Fruit fly (Drosophila melanogaster) whole organism, adult: ENCODE data around the gene gt.

ENCODE experiments used
- CG11617 ChIP-seq: fragments of 200-800 bp; sonication (Bioruptor generic); optimal IDR thresholded peaks from 2 replicates; lab custom pipeline; 2017; ENCODE audit warnings: mild to moderate bottlenecking, missing biosample characterization, missing genetic modification reagents, missing genetic modification characterization
- CG12768 ChIP-seq: fragments of 200-800 bp; sonication (Bioruptor generic); optimal IDR thresholded peaks from 2 replicates; lab custom pipeline; 2017; ENCODE audit warnings: missing biosample characterization, missing genetic modification characterization, mild to moderate bottlenecking, moderate library complexity, missing genetic modification reagents
- CG14711 ChIP-seq: fragments of 200-800 bp; sonication (Bioruptor generic); optimal IDR thresholded peaks from 2 replicates; lab custom pipeline; 2018; ENCODE audit warnings: missing biosample characterization, mild to moderate bottlenecking, missing genetic modification characterization, moderate library complexity
- CG1620 ChIP-seq: fragments of 200-800 bp; sonication (Bioruptor generic); optimal IDR thresholded peaks from 2 replicates; lab custom pipeline; 2016; ENCODE audit warnings: missing biosample characterization, missing genetic modification characterization
- CG33017 ChIP-seq: fragments of 200-800 bp; sonication (Bioruptor generic); optimal IDR thresholded peaks from 2 replicates; lab custom pipeline; 2018; ENCODE audit warnings: missing biosample characterization, mild to moderate bottlenecking, missing genetic modification characterization, moderate library complexity
- CG5204 ChIP-seq: fragments of 200-800 bp; sonication (Bioruptor generic); optimal IDR thresholded peaks from 2 replicates; lab custom pipeline; 2016; ENCODE audit warnings: missing biosample characterization, missing genetic modification characterization
- CG7045 ChIP-seq: fragments of 200-800 bp; sonication (Bioruptor generic); optimal IDR thresholded peaks from 2 replicates; lab custom pipeline; 2017; ENCODE audit warnings: missing biosample characterization, mild to moderate bottlenecking, missing genetic modification characterization
- CG7101 ChIP-seq: fragments of 200-800 bp; sonication (Bioruptor generic); optimal IDR thresholded peaks from 2 replicates; lab custom pipeline; 2018; ENCODE audit warnings: missing biosample characterization, mild to moderate bottlenecking, missing genetic modification characterization, moderate library complexity
- Clk ChIP-seq: fragments of 200-800 bp; sonication (Bioruptor generic); optimal IDR thresholded peaks from 2 replicates; lab custom pipeline; 2017; ENCODE audit warnings: missing biosample characterization, missing genetic modification characterization
- Crg-1 ChIP-seq: fragments of 200-800 bp; sonication (Bioruptor generic); optimal IDR thresholded peaks from 2 replicates; lab custom pipeline; 2016; ENCODE audit warnings: missing biosample characterization, missing genetic modification characterization
- Hr96 ChIP-seq: fragments of 200-800 bp; sonication (Bioruptor generic); optimal IDR thresholded peaks from 2 replicates; lab custom pipeline; 2016; ENCODE audit warnings: missing biosample characterization, missing genetic modification characterization
- Mnt ChIP-seq: fragments of 200-800 bp; sonication (Bioruptor generic); optimal IDR thresholded peaks from 2 replicates; lab custom pipeline; 2016; ENCODE audit warnings: missing biosample characterization, mild to moderate bottlenecking, missing genetic modification characterization
- cic ChIP-seq: fragments of 200-800 bp; sonication (Bioruptor generic); optimal IDR thresholded peaks from 2 replicates; lab custom pipeline; 2017; ENCODE audit warnings: missing biosample characterization, mild to moderate bottlenecking, missing genetic modification characterization, moderate library complexity
- cnc ChIP-seq, 2 experiments: fragments of >200 bp; optimal IDR thresholded peaks; 2 replicates each; lab custom pipeline; 2017
- kay ChIP-seq: fragments of 200-800 bp; sonication (Bioruptor generic); peaks from one replicate; lab custom pipeline; 2016; ENCODE audit warnings: missing biosample characterization, missing genetic modification characterization, borderline replicate concordance
- ovo ChIP-seq: fragments of 200-800 bp; sonication (Bioruptor generic); optimal IDR thresholded peaks from 2 replicates; lab custom pipeline; 2016; ENCODE audit warnings: missing biosample characterization, missing genetic modification characterization
- pad ChIP-seq: fragments of 200-800 bp; sonication (Bioruptor generic); optimal IDR thresholded peaks from 3 replicates; lab custom pipeline; 2017; ENCODE audit warnings: missing biosample characterization, missing genetic modification characterization, mild to moderate bottlenecking, moderate library complexity, missing genetic modification reagents
- tj ChIP-seq: fragments of 200-800 bp; sonication (Bioruptor generic); optimal IDR thresholded peaks from 3 replicates; lab custom pipeline; 2017; ENCODE audit warnings: missing biosample characterization, mild to moderate bottlenecking, missing genetic modification characterization, moderate library complexity
- toe ChIP-seq: fragments of 200-800 bp; sonication (Bioruptor generic); optimal IDR thresholded peaks from 2 replicates; lab custom pipeline; 2016; ENCODE audit warnings: missing biosample characterization, missing genetic modification characterization

gt gene

DNA sequence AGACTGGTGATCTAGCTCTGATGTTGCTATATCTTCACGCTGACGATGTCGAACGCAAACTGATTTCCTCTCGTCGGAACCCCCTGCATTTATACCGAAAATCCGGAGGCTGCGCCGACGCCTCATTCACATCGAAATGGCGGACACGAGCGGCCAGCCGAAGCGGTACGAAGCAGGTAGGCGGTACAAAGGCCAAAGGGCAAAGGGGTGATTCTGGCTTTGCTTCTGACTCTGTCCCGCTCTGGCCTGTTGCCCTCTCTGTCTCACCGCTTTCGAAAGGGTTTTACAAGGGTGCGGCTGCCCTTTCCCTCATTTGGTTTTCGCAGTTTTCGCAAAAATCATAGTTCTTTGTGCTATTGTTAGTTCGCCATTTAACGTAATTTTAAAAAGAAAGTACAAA lies at the start of gene gt:
Gene gt (minus strand): TSS at position 65 of the 400 bp plus-strand sequence.
- TF ChIP-seq CG1620 (GFP tag; lab: Kevin White, UChicago) (no peak), CG12768 (GFP tag; lab: Kevin White, UChicago) (no peak), Crg-1 (GFP tag; lab: Kevin White, UChicago) (no peak), CG7045 (GFP tag; lab: Kevin White, UChicago) (no peak), CG7101 (tag; lab: Kevin White, UChicago) (no peak), CG5204 (no peak), cnc (optimal IDR thresholded peaks at IDR 0.05; lab: Kevin White, UChicago) (no peak), CG33017 (tag; lab: Kevin White, UChicago) (no peak)

DNA sequence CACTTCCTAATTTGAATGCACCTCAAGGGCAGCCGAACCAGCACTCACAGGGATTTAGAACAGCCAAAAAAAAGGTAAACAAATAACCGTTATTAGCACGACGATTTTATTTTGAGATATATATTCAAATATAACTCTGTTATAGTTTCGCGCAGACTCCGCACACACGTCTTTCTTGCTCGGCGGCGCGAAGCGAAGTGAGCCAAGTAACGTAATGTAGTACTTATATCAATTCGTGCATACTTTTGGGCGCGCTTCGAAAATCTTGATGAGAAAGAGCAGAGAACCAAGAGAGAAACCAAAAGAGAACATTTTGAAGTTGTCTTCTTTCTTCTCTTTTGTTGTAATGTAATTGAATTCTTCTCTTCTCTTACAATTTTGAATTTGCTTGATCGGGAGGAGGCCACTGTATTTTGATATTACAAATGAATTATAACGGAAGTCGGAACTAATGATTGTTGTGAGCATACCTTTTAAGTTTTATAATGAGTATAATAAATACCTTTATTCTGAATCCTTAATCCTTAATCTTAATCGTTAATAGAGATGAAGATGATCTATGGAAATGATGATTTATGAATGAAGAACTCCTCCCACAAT lies 41.2 kb upstream of the gt start, which contains the start of gene boi:
Gene boi (minus strand): TSS at position 201 of the 600 bp plus-strand sequence.
- no peak for TF ChIP-seq cnc (optimal IDR thresholded peaks at IDR 0.05; lab: Kevin White, UChicago)
- TF ChIP-seq CG14711 (tag; lab: Kevin White, UChicago) = no peak
- TF ChIP-seq CG1620 (GFP tag; lab: Kevin White, UChicago) = no peak
- TF ChIP-seq CG7101 (tag; lab: Kevin White, UChicago) = no peak
- no peak for TF ChIP-seq toe (GFP tag; lab: Kevin White, UChicago)
- TF ChIP-seq CG11617 (GFP tag; lab: Kevin White, UChicago) = no peak
- TF ChIP-seq tj (GFP tag; lab: Kevin White, UChicago) = no peak
- TF ChIP-seq kay (GFP tag; lab: Kevin White, UChicago) = no peak
- no peak for TF ChIP-seq CG5204

DNA sequence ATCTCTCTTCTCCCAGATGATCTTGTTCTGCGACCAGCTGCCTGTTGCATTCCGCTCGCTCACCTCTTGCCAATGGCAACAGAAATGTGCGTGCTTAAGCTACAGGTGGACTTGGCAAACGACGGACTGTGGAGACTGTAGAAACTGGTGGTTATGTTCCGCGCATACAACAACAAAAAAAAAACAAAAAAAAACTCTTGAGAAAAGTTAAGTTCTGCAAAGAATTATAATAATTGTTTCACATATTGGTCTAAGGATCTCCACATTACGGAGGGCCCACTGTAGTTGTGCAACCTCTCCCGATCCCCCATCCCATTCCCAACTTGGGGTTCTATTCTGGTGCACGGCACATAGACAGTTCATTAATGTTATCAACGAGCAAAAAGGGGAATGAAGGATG lies 39.8 kb upstream of the gt start:
- TF ChIP-seq CG7101 (tag; lab: Kevin White, UChicago) (no peak), CG14711 (tag; lab: Kevin White, UChicago) (no peak), cic (GFP tag; lab: Kevin White, UChicago) (no peak), Hr96 (GFP tag; lab: Kevin White, UChicago) (no peak), Crg-1 (GFP tag; lab: Kevin White, UChicago) (no peak)

DNA sequence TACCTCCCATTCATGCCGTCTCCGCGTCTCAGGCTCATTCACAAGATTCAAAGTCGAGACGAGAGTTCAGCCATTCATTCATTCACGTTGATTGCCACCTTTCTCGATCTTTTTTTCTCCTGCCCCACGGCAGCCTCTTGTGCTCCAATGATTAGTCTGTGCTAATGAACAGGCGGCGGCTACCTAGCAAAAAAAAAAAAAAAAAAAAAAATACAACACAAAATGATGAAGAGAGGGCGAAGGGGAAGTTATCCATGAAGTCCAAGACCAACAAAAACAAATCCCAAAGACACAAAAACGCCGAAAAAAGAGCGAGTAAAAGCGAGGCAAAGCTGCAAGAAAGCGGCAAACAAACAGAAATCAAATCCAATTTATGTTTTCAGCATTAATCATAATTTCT lies 38.2 kb upstream of the gt start:
- TF ChIP-seq Hr96 (GFP tag; lab: Kevin White, UChicago) (no peak), pad (GFP tag; lab: Kevin White, UChicago) (no peak)

DNA sequence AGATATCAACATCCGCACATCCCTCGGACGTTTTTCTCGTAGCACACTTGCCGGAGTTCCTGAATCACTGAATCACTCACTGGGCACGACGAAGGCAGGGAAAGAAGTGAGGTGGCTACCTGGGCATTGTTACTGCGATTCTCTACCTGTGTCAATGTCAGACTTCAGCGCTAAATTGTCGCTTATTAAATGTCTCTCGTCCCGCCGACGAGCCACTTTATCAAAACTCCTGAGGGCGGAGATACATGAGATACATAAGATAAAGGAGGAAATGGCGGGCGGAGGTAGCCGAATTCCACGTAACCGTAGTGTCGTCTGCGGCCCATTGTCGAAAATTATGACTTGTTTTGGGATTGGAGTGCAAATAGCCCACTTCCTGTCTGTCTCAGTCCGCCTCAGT lies 36.9 kb upstream of the gt start:
- TF ChIP-seq Mnt (no peak), tj (GFP tag; lab: Kevin White, UChicago) (no peak), CG14711 (tag; lab: Kevin White, UChicago) (no peak), cnc (optimal IDR thresholded peaks at IDR 0.05; lab: Kevin White, UChicago) (no peak), CG1620 (GFP tag; lab: Kevin White, UChicago) (no peak), CG7101 (tag; lab: Kevin White, UChicago) (no peak), CG12768 (GFP tag; lab: Kevin White, UChicago) (no peak), pad (GFP tag; lab: Kevin White, UChicago) (no peak)

DNA sequence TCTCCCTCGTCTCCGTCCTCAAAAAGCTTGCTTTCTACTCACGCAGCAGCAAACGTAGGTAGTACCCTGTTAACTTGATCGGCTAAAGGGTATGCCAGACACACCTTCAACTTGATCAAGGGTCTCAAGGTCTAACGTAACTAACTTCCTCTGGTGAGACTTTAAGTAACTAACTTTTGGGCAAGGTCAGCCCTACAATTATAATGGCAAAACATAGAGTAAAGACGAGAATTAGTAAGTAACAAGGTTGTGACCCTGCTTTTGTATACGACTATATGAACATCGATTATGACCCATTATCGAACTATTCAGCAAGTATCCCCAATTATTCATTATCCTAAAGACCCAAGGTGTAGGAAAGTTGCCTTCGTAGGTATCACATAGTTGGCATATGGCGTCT lies 35.4 kb upstream of the gt start:
- TF ChIP-seq ovo = no peak
- no peak for TF ChIP-seq CG7101 (tag; lab: Kevin White, UChicago)
- no peak for TF ChIP-seq Clk (GFP tag; lab: Kevin White, UChicago)
- TF ChIP-seq Mnt = no peak
- TF ChIP-seq CG14711 (tag; lab: Kevin White, UChicago) = no peak
- no peak for TF ChIP-seq CG7045 (GFP tag; lab: Kevin White, UChicago)
- TF ChIP-seq CG5204 = no peak
- TF ChIP-seq CG33017 (tag; lab: Kevin White, UChicago) = no peak
- no peak for TF ChIP-seq pad (GFP tag; lab: Kevin White, UChicago)
- TF ChIP-seq Crg-1 (GFP tag; lab: Kevin White, UChicago) = no peak
- no peak for TF ChIP-seq kay (GFP tag; lab: Kevin White, UChicago)
- TF ChIP-seq CG11617 (GFP tag; lab: Kevin White, UChicago) = no peak
- TF ChIP-seq CG1620 (GFP tag; lab: Kevin White, UChicago) = no peak
- TF ChIP-seq cnc (optimal IDR thresholded peaks at IDR 0.05; lab: Kevin White, UChicago) = no peak

DNA sequence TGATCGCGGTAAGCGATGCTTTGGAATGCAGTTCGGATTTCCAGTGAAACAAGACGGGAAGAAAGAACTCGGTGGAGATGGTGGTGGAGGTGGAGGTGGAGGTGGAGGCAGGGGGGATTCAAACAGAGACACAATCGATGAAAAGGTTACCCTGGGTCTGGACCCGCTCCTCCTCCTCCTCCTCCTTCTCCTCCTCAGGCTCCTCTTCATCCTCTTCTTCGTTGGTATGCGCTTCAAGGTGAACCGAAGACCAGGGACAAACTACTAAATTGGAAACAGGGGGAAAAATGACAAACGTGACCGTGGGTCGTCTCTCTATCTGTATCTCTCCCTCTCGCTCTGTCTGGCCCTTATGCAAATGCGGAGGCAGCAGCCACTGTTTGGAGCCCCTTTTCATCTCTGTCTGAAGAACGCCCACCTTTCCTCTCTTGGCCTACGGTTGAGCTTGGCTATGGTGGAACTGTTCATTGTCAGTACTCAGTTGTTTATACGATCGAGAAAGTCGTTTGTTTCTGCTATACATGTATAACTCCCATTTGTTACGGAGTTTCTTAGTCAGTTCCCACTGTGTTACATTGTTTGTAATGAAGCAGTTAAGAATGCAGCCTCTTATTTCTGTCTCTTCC lies 34.3 kb upstream of the gt start:
- TF ChIP-seq kay (GFP tag; lab: Kevin White, UChicago) (no peak), CG33017 (tag; lab: Kevin White, UChicago) (no peak), CG1620 (GFP tag; lab: Kevin White, UChicago) (no peak)
